Worm (Caenorhabditis elegans): ENCODE results near the gene sel-9.

- TF ChIP-seq him-1 (tag; optimal IDR thresholded peaks at IDR 0.05) (no peak), dao-5 (tag; optimal IDR thresholded peaks at IDR 0.05) (no peak)
These were observed 21.2 kb upstream of the sel-9 start for ce11 chrV:8323545-8323944.
